Fruit fly (Drosophila melanogaster) S2 (cell line): ENCODE data around the gene H15.

Source experiments
- CG8478 ChIP-seq: fragments of >200 bp; optimal IDR thresholded peaks from 2 replicates; lab custom pipeline; 2018
- CTCF ChIP-seq, 2 experiments: fragments of >200 bp; optimal IDR thresholded peaks; 2 replicates each; lab custom pipeline; 2018

- TF ChIP-seq CTCF (optimal IDR thresholded peaks at IDR 0.05; lab: Kevin White, UChicago) (no peak), CG8478 (lab: Kevin White, UChicago) (no peak)
These were observed 10.6 kb downstream of the H15 start for dm6 chr2L:5414635-5415191.
